Worm (Caenorhabditis elegans) whole organism, L4/young adult: ENCODE measurements around the gene cyp-33C7.

Experiments
- dao-5 ChIP-seq: sonication (generic microtip); optimal IDR thresholded peaks from 2 replicates; lab custom pipeline; 2016; ENCODE audit warnings: missing genotype, missing genetic modification characterization, moderate library complexity, missing compliant biosample characterization
- him-1 ChIP-seq: sonication (generic microtip); optimal IDR thresholded peaks from 2 replicates; lab custom pipeline; 2016; ENCODE audit warnings: missing genotype, missing genetic modification reagents, missing genetic modification characterization, missing compliant biosample characterization

DNA sequence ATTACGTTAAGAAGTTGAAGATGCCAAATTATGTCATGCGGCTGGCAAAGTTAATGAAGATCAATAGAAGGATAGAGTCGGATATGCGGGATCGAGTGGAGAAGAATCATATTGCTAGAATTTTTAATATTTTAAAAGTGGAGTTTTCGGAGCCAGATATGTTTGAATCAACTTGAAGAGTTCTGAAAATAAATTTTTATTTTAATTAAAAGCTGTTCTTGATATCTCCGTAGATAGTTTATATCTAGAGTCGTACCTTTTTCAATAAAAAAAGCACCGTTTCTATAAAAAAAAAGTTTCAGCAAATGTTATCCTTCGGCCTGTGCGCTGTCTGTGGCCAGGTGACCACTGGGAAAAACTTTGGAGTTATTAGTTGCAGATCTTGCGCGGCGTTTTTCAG lies 17.2 kb upstream of the cyp-33C7 start, which contains the start of gene nhr-96:
- TF ChIP-seq dao-5 (tag; lab: Kevin White, UChicago) (no peak), him-1 (tag; lab: Kevin White, UChicago) (no peak)
